Fruit fly (Drosophila melanogaster): ENCODE data around the gene TTLL1A.

Gene TTLL1A

dm6 chrX:17209897-17210296 is 7.5 kb upstream of the TTLL1A start, which contains the start of gene CG12995:
CG12995 (minus strand) TSS chrX:17209997.
- TF ChIP-seq fkh (GFP tag; optimal IDR thresholded peaks at IDR 0.05) (no peak), CG7368 (GFP tag; optimal IDR thresholded peaks at IDR 0.05) (no peak), CG6808 (GFP tag; optimal IDR thresholded peaks at IDR 0.05) (no peak), CG15336 (GFP tag; IDR thresholded peaks at IDR 0.05) (no peak), CG8319 (GFP tag; optimal IDR thresholded peaks at IDR 0.05) (no peak), salr (GFP tag; optimal IDR thresholded peaks at IDR 0.05) (no peak), CG11902 (GFP tag; optimal IDR thresholded peaks at IDR 0.05) (no peak), CG6792 (GFP tag; optimal IDR thresholded peaks at IDR 0.05) (no peak), cyc (GFP tag; optimal IDR thresholded peaks at IDR 0.05) (no peak), Eip75B (GFP tag; optimal IDR thresholded peaks at IDR 0.05) (no peak), CG8632 (GFP tag; optimal IDR thresholded peaks at IDR 0.05) (no peak)

dm6 chrX:17207865-17208486 is 5.6 kb upstream of the TTLL1A start, which contains the start of gene CG32563:
CG32563 (plus strand) TSS chrX:17208436.
- TF ChIP-seq svp (GFP tag) (no peak), Eip78C (GFP tag) (no peak), Ets96B (tag; optimal IDR thresholded peaks at IDR 0.05) (no peak), CG8632 (GFP tag; optimal IDR thresholded peaks at IDR 0.05) (no peak), fd59A (GFP tag; optimal IDR thresholded peaks at IDR 0.05) (no peak), Sox102F (GFP tag; optimal IDR thresholded peaks at IDR 0.05) (no peak), CG6276 (GFP tag; optimal IDR thresholded peaks at IDR 0.05) (no peak), fkh (GFP tag; optimal IDR thresholded peaks at IDR 0.05) (no peak), Met (GFP tag; optimal IDR thresholded peaks at IDR 0.05) (no peak)

dm6 chrX:17206046-17206445 is 3.6 kb upstream of the TTLL1A start, which contains the start of gene CG32564:
CG32564 (plus strand) TSS chrX:17206407.
- peak; percentile 52 for TF ChIP-seq fkh (GFP tag; optimal IDR thresholded peaks at IDR 0.05)
- TF ChIP-seq CG6276 (GFP tag; optimal IDR thresholded peaks at IDR 0.05), result no peak

dm6 chrX:17205028-17205427 is 2.6 kb upstream of the TTLL1A start:
- TF ChIP-seq svp (GFP tag) (no peak), Eip78C (GFP tag) (no peak), Hr39 (GFP tag; optimal IDR thresholded peaks at IDR 0.05) (no peak), CG6808 (GFP tag; optimal IDR thresholded peaks at IDR 0.05) (no peak), Hr38 (GFP tag; optimal IDR thresholded peaks at IDR 0.05) (no peak), CG11902 (GFP tag; optimal IDR thresholded peaks at IDR 0.05) (no peak), CG1621 (tag; optimal IDR thresholded peaks at IDR 0.05) (no peak), Blimp-1 (GFP tag; optimal IDR thresholded peaks at IDR 0.05) (no peak), CG8119 (GFP tag; IDR thresholded peaks at IDR 0.05) (no peak), Lpt (GFP tag; optimal IDR thresholded peaks at IDR 0.05) (no peak), CG9139 (GFP tag; optimal IDR thresholded peaks at IDR 0.05) (no peak), CG3032 (tag; optimal IDR thresholded peaks at IDR 0.05) (no peak), net (GFP tag; optimal IDR thresholded peaks at IDR 0.05) (no peak), Sox14 (GFP tag; optimal IDR thresholded peaks at IDR 0.05) (no peak), CG7368 (GFP tag; optimal IDR thresholded peaks at IDR 0.05) (no peak), CG16779 (tag; optimal IDR thresholded peaks at IDR 0.05) (no peak)

- TF ChIP-seq spab (GFP tag; optimal IDR thresholded peaks at IDR 0.05) (no peak), svp (GFP tag) (peak; percentile 63), CG4318 (GFP tag; optimal IDR thresholded peaks at IDR 0.05) (no peak)
Measured at dm6 chrX:17188167-17188566, 14.2 kb downstream of the TTLL1A start.

- TF ChIP-seq dac (GFP tag; optimal IDR thresholded peaks at IDR 0.05) (no peak), Blimp-1 (GFP tag; optimal IDR thresholded peaks at IDR 0.05) (no peak), Sox102F (GFP tag; optimal IDR thresholded peaks at IDR 0.05) (peak; percentile 20), achi (GFP tag; optimal IDR thresholded peaks at IDR 0.05) (peak; percentile 55), salr (GFP tag; optimal IDR thresholded peaks at IDR 0.05) (peak in 1 of 2 experiments; percentile 35), CG15336 (GFP tag; IDR thresholded peaks at IDR 0.05) (peak; percentile 63), ss (GFP tag; optimal IDR thresholded peaks at IDR 0.05) (no peak), esn (GFP tag; optimal IDR thresholded peaks at IDR 0.05) (peak; percentile 53), Hr38 (GFP tag; optimal IDR thresholded peaks at IDR 0.05) (no peak), CG16779 (tag; optimal IDR thresholded peaks at IDR 0.05) (no peak), CG6276 (GFP tag; optimal IDR thresholded peaks at IDR 0.05) (peak; percentile 30), CG8632 (GFP tag; optimal IDR thresholded peaks at IDR 0.05) (peak; percentile 52), CG11294 (GFP tag; IDR thresholded peaks at IDR 0.05) (no peak), acj6 (GFP tag; optimal IDR thresholded peaks at IDR 0.05) (peak; percentile 53), Smox (GFP tag; optimal IDR thresholded peaks at IDR 0.05) (peak; percentile 29), fd59A (GFP tag; optimal IDR thresholded peaks at IDR 0.05) (no peak), dsx (GFP tag; optimal IDR thresholded peaks at IDR 0.05; ENCODE audit: poor library complexity, severe bottlenecking) (no peak), CG6163 (GFP tag; IDR thresholded peaks at IDR 0.05) (peak; percentile 58; the same call in 2 of the 3 replicates)
Measured at dm6 chrX:17187495-17187894, 14.9 kb downstream of the TTLL1A start.

All from whole organism, prepupa.